Fruit fly (Drosophila melanogaster) whole organism, adult: ENCODE results near the gene CG46310.

Source experiments
- CG33017 ChIP-seq: fragments of 200-800 bp; sonication (Bioruptor generic); optimal IDR thresholded peaks from 2 replicates; lab custom pipeline; 2018; ENCODE audit warnings: missing biosample characterization, mild to moderate bottlenecking, missing genetic modification characterization, moderate library complexity
- CG5204 ChIP-seq: fragments of 200-800 bp; sonication (Bioruptor generic); optimal IDR thresholded peaks from 2 replicates; lab custom pipeline; 2016; ENCODE audit warnings: missing biosample characterization, missing genetic modification characterization
- CG7045 ChIP-seq: fragments of 200-800 bp; sonication (Bioruptor generic); optimal IDR thresholded peaks from 2 replicates; lab custom pipeline; 2017; ENCODE audit warnings: missing biosample characterization, mild to moderate bottlenecking, missing genetic modification characterization
- Crg-1 ChIP-seq: fragments of 200-800 bp; sonication (Bioruptor generic); optimal IDR thresholded peaks from 2 replicates; lab custom pipeline; 2016; ENCODE audit warnings: missing biosample characterization, missing genetic modification characterization
- Hr96 ChIP-seq: fragments of 200-800 bp; sonication (Bioruptor generic); optimal IDR thresholded peaks from 2 replicates; lab custom pipeline; 2016; ENCODE audit warnings: missing biosample characterization, missing genetic modification characterization
- cnc ChIP-seq, 2 experiments: fragments of >200 bp; optimal IDR thresholded peaks; 2 replicates each; lab custom pipeline; 2017
- tj ChIP-seq: fragments of 200-800 bp; sonication (Bioruptor generic); optimal IDR thresholded peaks from 3 replicates; lab custom pipeline; 2017; ENCODE audit warnings: missing biosample characterization, mild to moderate bottlenecking, missing genetic modification characterization, moderate library complexity
- toe ChIP-seq: fragments of 200-800 bp; sonication (Bioruptor generic); optimal IDR thresholded peaks from 2 replicates; lab custom pipeline; 2016; ENCODE audit warnings: missing biosample characterization, missing genetic modification characterization

- no peak for TF ChIP-seq CG33017 (tag; lab: Kevin White, UChicago)
- no peak for TF ChIP-seq toe (GFP tag; lab: Kevin White, UChicago)
- no peak for TF ChIP-seq cnc (optimal IDR thresholded peaks at IDR 0.05; lab: Kevin White, UChicago)
- no peak for TF ChIP-seq CG7045 (GFP tag; lab: Kevin White, UChicago)
- TF ChIP-seq tj, result no peak
- TF ChIP-seq Crg-1 (GFP tag; lab: Kevin White, UChicago), result no peak
- TF ChIP-seq Hr96 (GFP tag; lab: Kevin White, UChicago), result no peak
- no peak for TF ChIP-seq CG5204
Measured at dm6 chr3R:23145681-23146080, 28.0 kb upstream of the CG46310 start.
